Worm (Caenorhabditis elegans) whole organism, L4 larva: ENCODE results near the gene Y116F11A.6.
A peak's percentile ranks its signal among the peaks of the same experiment; 100 is the strongest.

ENCODE experiments used
- ama-1 ChIP-seq: fragments of 150-350 bp; optimal IDR thresholded peaks from 2 replicates; lab custom pipeline; 2014; ENCODE audit warnings: inconsistent platforms, mixed read lengths
- ceh-28 ChIP-seq: fragments of 150-350 bp; optimal IDR thresholded peaks from 2 replicates; lab custom pipeline; 2014; ENCODE audit warnings: missing biosample characterization, missing genetic modification reagents, missing genetic modification characterization
- fkh-10 ChIP-seq: fragments of 150-350 bp; optimal IDR thresholded peaks from 2 replicates; lab custom pipeline; 2014; ENCODE audit warnings: missing biosample characterization, missing genetic modification reagents, missing genetic modification characterization
- fos-1 ChIP-seq: fragments of 150-350 bp; optimal IDR thresholded peaks from 2 replicates; lab custom pipeline; 2014; ENCODE audit warnings: missing biosample characterization, missing genetic modification characterization
- hlh-30 ChIP-seq: sonication (generic microtip); optimal IDR thresholded peaks from 2 replicates; lab custom pipeline; 2017; ENCODE audit warnings: antibody characterized with exemption, mild to moderate bottlenecking, missing genetic modification characterization, missing compliant biosample characterization; ENCODE audit not compliant: insufficient read depth
- lin-13 ChIP-seq: fragments of 150-350 bp; optimal IDR thresholded peaks from 2 replicates; lab custom pipeline; 2014; ENCODE audit warnings: missing biosample characterization, missing genetic modification reagents, missing genetic modification characterization
- mdl-1 ChIP-seq, 2 experiments: fragments of 150-350 bp in 1 of 2; sonication (generic microtip) in 1 of 2; optimal IDR thresholded peaks; 2 replicates each; lab custom pipeline; 2014 to 2017; ENCODE audit warnings: missing biosample characterization in 2 of 2, missing genetic modification characterization in 2 of 2
- nhr-28 ChIP-seq: fragments of 150-350 bp; optimal IDR thresholded peaks from 2 replicates; lab custom pipeline; 2014; ENCODE audit warnings: missing biosample characterization, missing genetic modification characterization
- nhr-6 ChIP-seq: fragments of 150-350 bp; optimal IDR thresholded peaks from 2 replicates; lab custom pipeline; 2014; ENCODE audit warnings: missing biosample characterization, missing genetic modification characterization
- nhr-76 ChIP-seq: fragments of 150-350 bp; optimal IDR thresholded peaks from 2 replicates; lab custom pipeline; 2014; ENCODE audit warnings: missing biosample characterization, missing genetic modification characterization
- snpc-4 ChIP-seq: fragments of 150-350 bp; optimal IDR thresholded peaks from 2 replicates; lab custom pipeline; 2014; ENCODE audit warnings: missing biosample characterization, missing genetic modification characterization
- unc-39 ChIP-seq: sonication (generic microtip); optimal IDR thresholded peaks from 2 replicates; lab custom pipeline; 2017; ENCODE audit warnings: missing biosample characterization, missing genetic modification characterization
- zag-1 ChIP-seq: fragments of 150-350 bp; optimal IDR thresholded peaks from 2 replicates; lab custom pipeline; 2014; ENCODE audit warnings: missing biosample characterization, missing genetic modification characterization

DNA sequence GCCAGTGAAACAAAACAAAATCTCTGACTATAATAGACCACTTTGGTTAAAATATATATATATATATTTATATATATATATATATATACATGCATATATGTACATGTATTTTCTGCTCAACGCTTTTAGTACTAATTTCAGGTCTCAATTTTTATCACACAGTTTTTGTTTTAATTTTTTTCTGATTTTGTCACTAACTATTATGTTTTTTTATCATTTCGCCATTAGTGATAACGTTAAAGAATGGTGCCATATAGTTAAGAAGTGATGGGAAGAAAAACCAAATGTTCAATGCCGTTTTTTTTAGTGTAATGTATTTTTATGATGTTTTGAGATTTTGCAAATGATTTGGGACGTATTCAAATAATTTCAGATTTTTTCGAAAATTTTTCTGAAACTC is 35.0 kb downstream of the Y116F11A.6 start:
- TF ChIP-seq nhr-6 (tag; lab: Kevin White, UChicago) = no peak
- TF ChIP-seq lin-13 (GFP tag; lab: Kevin White, UChicago) = no peak
- no peak for TF ChIP-seq mdl-1 (tag; optimal IDR thresholded peaks at IDR 0.05; lab: Kevin White, UChicago)
- TF ChIP-seq hlh-30 (tag; lab: Kevin White, UChicago) = no peak
- TF ChIP-seq nhr-76 (tag; lab: Kevin White, UChicago) = no peak
- no peak for TF ChIP-seq unc-39 (tag; lab: Kevin White, UChicago)
- TF ChIP-seq ceh-28 (tag; lab: Kevin White, UChicago) = no peak
- no peak for TF ChIP-seq fos-1 (tag; lab: Kevin White, UChicago)
- peak; percentile 59 for TF ChIP-seq nhr-28
- TF ChIP-seq ama-1 (lab: Kevin White, UChicago) = no peak
- no peak for TF ChIP-seq fkh-10
- TF ChIP-seq zag-1 = no peak
- TF ChIP-seq snpc-4 (tag; lab: Kevin White, UChicago) = no peak
